Worm (Caenorhabditis elegans) whole organism, late embryonic: Measurements from ENCODE around the gene T06D4.6.

Experiments
- C38D4.7 ChIP-seq: fragments of 200-800 bp; sonication (Bioruptor generic); optimal IDR thresholded peaks from 2 replicates; lab custom pipeline; 2018; ENCODE audit warnings: mild to moderate bottlenecking, missing genetic modification characterization, moderate library complexity, missing compliant biosample characterization
- K02D7.2 ChIP-seq: sonication (generic microtip); optimal IDR thresholded peaks from 2 replicates; lab custom pipeline; 2017; ENCODE audit warnings: mild to moderate bottlenecking, missing genetic modification characterization, missing compliant biosample characterization
- T23F11.4 ChIP-seq: fragments of 200-800 bp; sonication (Bioruptor generic); optimal IDR thresholded peaks from 2 replicates; lab custom pipeline; 2018; ENCODE audit warnings: mild to moderate bottlenecking, missing genetic modification characterization, missing compliant biosample characterization
- ama-1 ChIP-seq: fragments of 150-350 bp; optimal IDR thresholded peaks from 2 replicates; lab custom pipeline; 2014
- ceh-14 ChIP-seq: sonication (generic microtip); optimal IDR thresholded peaks from 2 replicates; lab custom pipeline; 2016; ENCODE audit warnings: missing genotype, missing genetic modification characterization, missing compliant biosample characterization
- ceh-18 ChIP-seq: sonication (generic microtip); optimal IDR thresholded peaks from 2 replicates; lab custom pipeline; 2016; ENCODE audit warnings: missing genetic modification characterization, missing compliant biosample characterization
- ceh-2 ChIP-seq: sonication (generic microtip); optimal IDR thresholded peaks from 2 replicates; lab custom pipeline; 2016; ENCODE audit warnings: missing genotype, missing genetic modification characterization, missing compliant biosample characterization
- ceh-24 ChIP-seq: sonication (generic microtip); optimal IDR thresholded peaks from 2 replicates; lab custom pipeline; 2016; ENCODE audit warnings: mild to moderate bottlenecking, missing genetic modification characterization, missing compliant biosample characterization
- ceh-31 ChIP-seq: sonication (generic microtip); optimal IDR thresholded peaks from 2 replicates; lab custom pipeline; 2016; ENCODE audit warnings: missing genetic modification characterization, missing compliant biosample characterization
- ceh-34 ChIP-seq: sonication (generic microtip); optimal IDR thresholded peaks from 2 replicates; lab custom pipeline; 2016; ENCODE audit warnings: mild to moderate bottlenecking, missing genetic modification characterization, missing compliant biosample characterization
- ceh-45 ChIP-seq: fragments of 200-800 bp; sonication (Bioruptor generic); IDR thresholded peaks from 2 replicates; pipeline ENCODE4 v1.3.6; 2022; ENCODE audit warnings: missing genetic modification reagents, missing genetic modification characterization, missing compliant biosample characterization
- ceh-9 ChIP-seq: sonication (generic microtip); optimal IDR thresholded peaks from 2 replicates; lab custom pipeline; 2016; ENCODE audit warnings: mild to moderate bottlenecking, missing genetic modification characterization, inconsistent platforms, missing compliant biosample characterization
- che-1 ChIP-seq: sonication (generic microtip); optimal IDR thresholded peaks from 2 replicates; lab custom pipeline; 2016; ENCODE audit warnings: mild to moderate bottlenecking, missing genetic modification characterization, missing compliant biosample characterization
- elt-4 ChIP-seq: sonication (generic microtip); optimal IDR thresholded peaks from 2 replicates; lab custom pipeline; 2016; ENCODE audit warnings: missing genetic modification characterization, missing compliant biosample characterization
- ets-4 ChIP-seq: sonication (generic microtip); optimal IDR thresholded peaks from 2 replicates; lab custom pipeline; 2016; ENCODE audit warnings: missing genetic modification characterization, missing compliant biosample characterization
- eyg-1 ChIP-seq: sonication (generic microtip); optimal IDR thresholded peaks from 2 replicates; lab custom pipeline; 2016; ENCODE audit warnings: missing genotype, missing genetic modification characterization, missing compliant biosample characterization
- fkh-10 ChIP-seq: fragments of 150-350 bp; optimal IDR thresholded peaks from 2 replicates; lab custom pipeline; 2014; ENCODE audit warnings: missing biosample characterization, missing genetic modification reagents, missing genetic modification characterization
- hlh-13 ChIP-seq: fragments of 200-800 bp; sonication (Bioruptor generic); optimal IDR thresholded peaks from 2 replicates; lab custom pipeline; 2018; ENCODE audit warnings: mild to moderate bottlenecking, missing genetic modification characterization, missing compliant biosample characterization
- hlh-15 ChIP-seq: sonication (generic microtip); optimal IDR thresholded peaks from 2 replicates; lab custom pipeline; 2016; ENCODE audit warnings: missing genetic modification characterization, missing compliant biosample characterization
- hlh-6 ChIP-seq: sonication (generic microtip); optimal IDR thresholded peaks from 2 replicates; lab custom pipeline; 2016; ENCODE audit warnings: missing genotype, missing genetic modification characterization, missing compliant biosample characterization
- hlh-8 ChIP-seq: sonication (generic microtip); optimal IDR thresholded peaks from 2 replicates; lab custom pipeline; 2016; ENCODE audit warnings: missing genotype, missing genetic modification characterization, missing compliant biosample characterization
- mec-3 ChIP-seq: sonication (generic microtip); optimal IDR thresholded peaks from 2 replicates; lab custom pipeline; 2016; ENCODE audit warnings: borderline replicate concordance, missing genetic modification characterization, missing compliant biosample characterization
- npax-4 ChIP-seq: sonication (generic microtip); optimal IDR thresholded peaks from 2 replicates; lab custom pipeline; 2016; ENCODE audit warnings: missing genetic modification characterization, missing compliant biosample characterization
- pha-4 ChIP-seq: fragments of 150-350 bp; optimal IDR thresholded peaks from 2 replicates; lab custom pipeline; 2018; ENCODE audit warnings: missing biosample characterization, missing genetic modification reagents, missing genetic modification characterization
- pros-1 ChIP-seq: fragments of 150-350 bp; optimal IDR thresholded peaks from 2 replicates; lab custom pipeline; 2014; ENCODE audit warnings: missing biosample characterization, missing genetic modification reagents, missing genetic modification characterization
- rnt-1 ChIP-seq: sonication (generic microtip); optimal IDR thresholded peaks from 2 replicates; lab custom pipeline; 2016; ENCODE audit warnings: missing genetic modification characterization, missing compliant biosample characterization
- sox-2 ChIP-seq: fragments of 200-800 bp; sonication (Bioruptor generic); IDR thresholded peaks from 2 replicates; pipeline ENCODE4 v1.3.6; 2022; ENCODE audit warnings: missing genetic modification reagents, missing genetic modification characterization, missing compliant biosample characterization
- syd-9 ChIP-seq: sonication (generic microtip); optimal IDR thresholded peaks from 2 replicates; lab custom pipeline; 2016; ENCODE audit warnings: mild to moderate bottlenecking, missing genetic modification characterization, moderate library complexity, missing compliant biosample characterization
- tbx-2 ChIP-seq: sonication (generic microtip); optimal IDR thresholded peaks from 2 replicates; lab custom pipeline; 2016; ENCODE audit warnings: missing genetic modification characterization, missing compliant biosample characterization
- ttx-3 ChIP-seq: sonication (generic microtip); optimal IDR thresholded peaks from 2 replicates; lab custom pipeline; 2016; ENCODE audit warnings: missing genetic modification reagents, missing genetic modification characterization, missing compliant biosample characterization
- unc-3 ChIP-seq, 2 experiments: fragments of 200-800 bp in 1 of 2; sonication (Bioruptor generic) in 1 of 2; sonication (generic microtip) in 1 of 2; conservative IDR thresholded peaks in 1 of 2; optimal IDR thresholded peaks in 1 of 2; 2 replicates each; pipeline versions ENCODE4 v1.3.6 to Lab custom; 2016 to 2022; ENCODE audit warnings: missing compliant biosample characterization in 2 of 2, missing genetic modification characterization in 2 of 2, missing genetic modification reagents in 1 of 2
- ztf-16 ChIP-seq: sonication (generic microtip); optimal IDR thresholded peaks from 2 replicates; lab custom pipeline; 2017; ENCODE audit warnings: missing genetic modification characterization, missing compliant biosample characterization

T06D4.6 gene

DNA sequence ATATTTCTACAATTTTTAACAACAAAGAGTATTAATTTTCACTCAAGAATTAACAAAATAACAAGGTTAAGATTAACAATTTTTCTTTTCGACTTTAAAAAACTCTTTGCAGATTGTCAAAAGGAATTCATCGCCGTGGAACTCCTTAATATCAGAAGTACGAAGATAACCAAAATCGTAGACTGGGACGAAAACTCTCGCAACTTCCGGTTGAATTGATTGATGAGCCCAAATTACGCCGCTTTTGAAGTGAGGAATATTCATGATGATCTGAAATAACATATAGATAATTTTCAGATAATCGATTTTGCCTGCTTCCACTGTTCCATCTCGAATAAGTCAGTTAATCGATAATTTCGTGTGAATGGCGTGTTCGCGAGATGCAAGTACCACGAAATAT, 43.7 kb downstream of the T06D4.6 start, which contains the start of gene F14D2.15:
Gene F14D2.15 (minus strand): TSS at position 101 of the 400 bp plus-strand sequence.
- no peak for TF ChIP-seq hlh-13
- no peak for TF ChIP-seq ceh-2 (tag; lab: Kevin White, UChicago)
- TF ChIP-seq ttx-3 (tag; lab: Kevin White, UChicago), result no peak

DNA sequence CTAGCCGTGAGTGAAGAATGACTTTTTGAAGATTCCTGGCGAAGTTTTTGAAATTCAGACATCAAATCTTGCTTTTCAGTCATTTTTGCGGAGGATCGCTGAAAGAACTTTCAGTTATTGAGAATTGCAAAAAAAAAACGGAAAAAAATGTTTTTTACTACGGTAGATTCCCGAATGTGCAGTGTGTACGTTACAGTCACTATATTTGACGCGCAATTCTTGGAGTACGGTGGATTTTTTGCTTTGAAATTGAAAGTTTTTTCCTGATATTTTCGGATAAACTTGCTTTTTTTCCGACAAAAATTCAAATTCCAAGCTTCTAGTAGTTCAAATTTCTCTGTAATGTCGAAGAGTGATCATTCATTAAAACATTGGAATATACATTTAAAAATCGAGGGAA, 45.4 kb downstream of the T06D4.6 start, which contains the start of gene F14D2.11:
Gene F14D2.11 (minus strand): TSS at position 101 of the 400 bp plus-strand sequence.
- no peak for TF ChIP-seq hlh-15 (tag; lab: Kevin White, UChicago)
- no peak for TF ChIP-seq syd-9 (tag; lab: Kevin White, UChicago)
- no peak for TF ChIP-seq ama-1 (lab: Kevin White, UChicago)
- TF ChIP-seq tbx-2 (tag; lab: Kevin White, UChicago), result no peak
- no peak for TF ChIP-seq elt-4 (tag; lab: Kevin White, UChicago)
- no peak for TF ChIP-seq ceh-18 (tag; lab: Kevin White, UChicago)
- TF ChIP-seq ets-4 (tag; lab: Kevin White, UChicago), result no peak
- no peak for TF ChIP-seq ceh-9 (tag; lab: Kevin White, UChicago)
- no peak for TF ChIP-seq npax-4 (tag; lab: Kevin White, UChicago)
- TF ChIP-seq che-1 (tag; lab: Kevin White, UChicago), result no peak
- TF ChIP-seq unc-3 (GFP tag; conservative IDR thresholded peaks at IDR 0.05; lab: Robert Waterston, UW), result no peak
- no peak for TF ChIP-seq unc-3 (tag; optimal IDR thresholded peaks at IDR 0.05; lab: Kevin White, UChicago)
- TF ChIP-seq pros-1 (tag; lab: Kevin White, UChicago), result no peak
- TF ChIP-seq eyg-1 (tag; lab: Kevin White, UChicago), result no peak
- TF ChIP-seq sox-2 (GFP tag; lab: Robert Waterston, UW), result no peak
- TF ChIP-seq fkh-10 (GFP tag; lab: Kevin White, UChicago), result no peak
- TF ChIP-seq ceh-2 (tag; lab: Kevin White, UChicago), result no peak
- no peak for TF ChIP-seq T23F11.4 (GFP tag; lab: Kevin White, UChicago)
- no peak for TF ChIP-seq ceh-31 (tag; lab: Kevin White, UChicago)

DNA sequence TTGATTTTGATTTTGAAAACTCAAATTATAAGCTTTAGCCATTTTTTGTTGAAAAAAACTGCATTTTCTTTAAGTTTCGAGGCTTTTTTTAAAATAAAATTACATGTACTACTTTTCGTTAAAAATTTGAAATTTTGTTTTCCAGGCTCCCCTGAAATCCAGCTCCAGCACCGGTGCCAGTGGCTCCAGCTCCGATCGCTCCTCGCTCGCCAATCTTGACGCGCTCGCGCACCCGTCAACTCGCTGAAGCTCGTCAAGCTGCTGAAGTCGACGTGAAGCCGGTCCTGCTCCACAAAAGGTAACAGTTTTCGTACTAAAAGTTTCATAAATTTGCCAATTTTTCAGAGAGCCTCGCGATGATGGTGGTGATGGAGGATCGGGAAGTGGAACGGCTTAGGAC, 46.6 kb downstream of the T06D4.6 start:
- TF ChIP-seq ttx-3 (tag; lab: Kevin White, UChicago), result no peak

DNA sequence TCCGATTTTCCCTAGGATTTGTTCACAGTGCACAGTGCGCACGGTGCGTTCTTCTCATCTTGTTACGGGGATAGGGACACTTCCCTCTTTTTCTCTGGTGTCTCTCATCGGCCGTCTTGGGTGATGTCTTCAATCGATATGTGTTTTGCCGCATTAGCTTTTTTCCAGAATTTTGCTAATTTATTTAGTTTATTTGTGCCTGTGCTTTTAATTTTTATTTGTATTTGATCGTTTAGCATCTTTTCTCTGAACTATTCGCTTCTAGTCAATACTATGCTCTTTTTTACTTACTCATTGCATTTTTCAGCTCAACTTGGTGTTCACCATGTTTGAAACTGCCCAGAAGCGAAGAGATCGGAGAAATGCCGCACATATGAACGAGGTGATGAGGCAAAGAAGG, 47.2 kb downstream of the T06D4.6 start, which contains the start of gene F14D2.5:
Gene F14D2.5 (plus strand): TSS at position 301 of the 400 bp plus-strand sequence.
- TF ChIP-seq ztf-16 (tag; lab: Kevin White, UChicago) (no peak), K02D7.2 (tag; lab: Kevin White, UChicago) (no peak)

DNA sequence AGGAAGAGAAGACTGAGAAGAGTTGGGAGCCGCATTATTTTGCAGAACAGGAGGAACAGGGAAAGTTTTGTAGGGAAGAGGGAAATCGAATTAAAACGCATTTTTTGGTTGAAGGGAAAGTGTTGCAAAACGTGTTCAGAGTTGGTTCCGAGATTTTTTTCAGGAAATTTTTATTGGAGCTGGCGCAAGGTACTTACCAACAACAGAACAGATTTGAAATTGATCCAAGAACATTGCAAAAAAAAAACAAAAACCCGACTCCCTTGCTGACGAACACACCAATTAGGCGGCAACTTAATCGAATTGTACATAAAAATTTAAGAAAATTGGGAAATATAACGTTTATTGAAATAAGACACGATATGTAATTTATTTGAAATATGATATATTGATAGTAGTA, 48.8 kb downstream of the T06D4.6 start, which contains the start of gene F14D2.7:
Gene F14D2.7 (minus strand): TSS at position 101 of the 400 bp plus-strand sequence.
- TF ChIP-seq pha-4 (tag; lab: Kevin White, UChicago), result no peak
- no peak for TF ChIP-seq ceh-9 (tag; lab: Kevin White, UChicago)
- no peak for TF ChIP-seq mec-3 (tag; lab: Kevin White, UChicago)
- no peak for TF ChIP-seq hlh-6 (tag; lab: Kevin White, UChicago)
- no peak for TF ChIP-seq ceh-34 (tag; lab: Kevin White, UChicago)
- no peak for TF ChIP-seq ceh-18 (tag; lab: Kevin White, UChicago)
- TF ChIP-seq ceh-45 (GFP tag; lab: Robert Waterston, UW), result no peak
- TF ChIP-seq ets-4 (tag; lab: Kevin White, UChicago), result no peak
- TF ChIP-seq ceh-14 (tag; lab: Kevin White, UChicago), result no peak
- no peak for TF ChIP-seq hlh-8 (tag; lab: Kevin White, UChicago)
- no peak for TF ChIP-seq rnt-1
- TF ChIP-seq elt-4 (tag; lab: Kevin White, UChicago), result no peak
- no peak for TF ChIP-seq hlh-13
- no peak for TF ChIP-seq ceh-24 (tag; lab: Kevin White, UChicago)
- TF ChIP-seq unc-3 (GFP tag; conservative IDR thresholded peaks at IDR 0.05; lab: Robert Waterston, UW), result no peak
- TF ChIP-seq unc-3 (tag; optimal IDR thresholded peaks at IDR 0.05; lab: Kevin White, UChicago), result no peak
- TF ChIP-seq C38D4.7, result no peak
- TF ChIP-seq ama-1 (lab: Kevin White, UChicago), result no peak
